Worm (Caenorhabditis elegans) whole organism, L1 larva: ENCODE results near the gene F58A4.1.

Experiments used
- C04F5.9 ChIP-seq: sonication (generic microtip); optimal IDR thresholded peaks from 2 replicates; lab custom pipeline; 2016; ENCODE audit warnings: missing genetic modification characterization, missing compliant biosample characterization
- C34B4.2 ChIP-seq: sonication (generic microtip); optimal IDR thresholded peaks from 2 replicates; lab custom pipeline; 2017; ENCODE audit warnings: mild to moderate bottlenecking, missing genetic modification characterization, missing compliant biosample characterization
- F16B12.6 ChIP-seq: fragments of 150-350 bp; optimal IDR thresholded peaks from 2 replicates; lab custom pipeline; 2014; ENCODE audit warnings: missing biosample characterization, missing genetic modification characterization
- aha-1 ChIP-seq: fragments of 150-350 bp; optimal IDR thresholded peaks from 2 replicates; lab custom pipeline; 2014; ENCODE audit warnings: missing biosample characterization, missing genetic modification characterization
- alr-1 ChIP-seq: fragments of 200-800 bp; sonication (Bioruptor generic); optimal IDR thresholded peaks from 2 replicates; lab custom pipeline; 2018; ENCODE audit warnings: borderline replicate concordance, mild to moderate bottlenecking, missing genetic modification characterization, missing compliant biosample characterization
- aly-2 ChIP-seq: fragments of 150-350 bp; optimal IDR thresholded peaks from 2 replicates; lab custom pipeline; 2014; ENCODE audit warnings: missing biosample characterization, missing genetic modification characterization
- ama-1 ChIP-seq: fragments of 150-350 bp; optimal IDR thresholded peaks from 2 replicates; lab custom pipeline; 2014
- ceh-90 ChIP-seq: sonication (generic microtip); optimal IDR thresholded peaks from 2 replicates; lab custom pipeline; 2016; ENCODE audit warnings: missing genetic modification characterization, missing compliant biosample characterization
- efl-1 ChIP-seq, 4 experiments: fragments of 150-350 bp; optimal IDR thresholded peaks in 3 of 4; peaks in 1 of 4; 1 replicate in 1 of 4; 2 replicates in 3 of 4; lab custom pipeline; 2014; ENCODE audit warnings: missing biosample characterization in 2 of 4, missing genetic modification characterization in 2 of 4, missing genetic modification reagents in 2 of 4
- efl-3 ChIP-seq: fragments of 200-800 bp; sonication (Bioruptor generic); optimal IDR thresholded peaks from 2 replicates; lab custom pipeline; 2018; ENCODE audit warnings: mild to moderate bottlenecking, missing genetic modification characterization, missing compliant biosample characterization
- egl-27 ChIP-seq, 2 experiments: fragments of 150-350 bp in 1 of 2; sonication (generic microtip); optimal IDR thresholded peaks; 3 replicates each; lab custom pipeline; 2017 to 2018; ENCODE audit warnings: missing biosample characterization in 2 of 2, missing genetic modification characterization in 2 of 2, missing genetic modification reagents in 2 of 2
- elt-2 ChIP-seq: sonication (generic microtip); optimal IDR thresholded peaks from 2 replicates; lab custom pipeline; 2016; ENCODE audit warnings: missing genetic modification characterization, mild to moderate bottlenecking, inconsistent platforms, missing compliant biosample characterization, missing genetic modification reagents
- fkh-10 ChIP-seq: sonication (generic microtip); optimal IDR thresholded peaks from 2 replicates; lab custom pipeline; 2017; ENCODE audit warnings: missing biosample characterization, missing genetic modification reagents, missing genetic modification characterization
- fkh-4 ChIP-seq: sonication (generic microtip); optimal IDR thresholded peaks from 2 replicates; lab custom pipeline; 2016; ENCODE audit warnings: missing compliant biosample characterization, missing genetic modification characterization, borderline replicate concordance
- fos-1 ChIP-seq: fragments of 150-350 bp; optimal IDR thresholded peaks from 2 replicates; lab custom pipeline; 2014; ENCODE audit warnings: missing biosample characterization, missing genetic modification characterization
- hlh-17 ChIP-seq: fragments of 200-800 bp; sonication (Bioruptor generic); optimal IDR thresholded peaks from 2 replicates; lab custom pipeline; 2018; ENCODE audit warnings: missing genetic modification characterization, mild to moderate bottlenecking, missing compliant biosample characterization, moderate library complexity, borderline replicate concordance
- hlh-4 ChIP-seq: sonication (generic microtip); optimal IDR thresholded peaks from 2 replicates; lab custom pipeline; 2016; ENCODE audit warnings: mild to moderate bottlenecking, missing genetic modification characterization, missing compliant biosample characterization
- irx-1 ChIP-seq: sonication (generic microtip); optimal IDR thresholded peaks from 2 replicates; lab custom pipeline; 2016; ENCODE audit warnings: missing genetic modification characterization, missing compliant biosample characterization
- jun-1 ChIP-seq: fragments of 150-350 bp; optimal IDR thresholded peaks from 2 replicates; lab custom pipeline; 2014; ENCODE audit warnings: missing biosample characterization, missing genetic modification reagents, missing genetic modification characterization
- lin-14 ChIP-seq: fragments of 200-800 bp; sonication (Bioruptor generic); optimal IDR thresholded peaks from 2 replicates; lab custom pipeline; 2018; ENCODE audit warnings: mild to moderate bottlenecking, missing genetic modification characterization, moderate library complexity, missing compliant biosample characterization
- lin-35 ChIP-seq, 2 experiments: fragments of 150-350 bp; optimal IDR thresholded peaks; 2 replicates each; lab custom pipeline; 2014; ENCODE audit warnings: missing biosample characterization in 2 of 2, missing genetic modification characterization in 2 of 2, missing genetic modification reagents in 2 of 2
- lir-3 ChIP-seq: sonication (generic microtip); optimal IDR thresholded peaks from 2 replicates; lab custom pipeline; 2016; ENCODE audit warnings: mild to moderate bottlenecking, missing genetic modification characterization, moderate library complexity, missing compliant biosample characterization; ENCODE audit not compliant: poor library complexity
- mab-9 ChIP-seq: fragments of 200-800 bp; sonication (Bioruptor generic); IDR thresholded peaks from 2 replicates; pipeline ENCODE4 v1.3.6; 2022; ENCODE audit warnings: missing genetic modification reagents, missing genetic modification characterization, missing compliant biosample characterization
- mdl-1 ChIP-seq, 2 experiments: fragments of 150-350 bp; optimal IDR thresholded peaks; 2 replicates each; lab custom pipeline; 2014 to 2017; ENCODE audit warnings: missing biosample characterization in 2 of 2, missing genetic modification characterization in 2 of 2, inconsistent platforms in 1 of 2
- mef-2 ChIP-seq: fragments of 150-350 bp; optimal IDR thresholded peaks from 2 replicates; lab custom pipeline; 2014; ENCODE audit warnings: missing biosample characterization, missing genetic modification characterization
- nhr-11 ChIP-seq: fragments of 150-350 bp; optimal IDR thresholded peaks from 2 replicates; lab custom pipeline; 2014; ENCODE audit warnings: missing biosample characterization, missing genetic modification characterization
- nhr-12 ChIP-seq: sonication (generic microtip); optimal IDR thresholded peaks from 2 replicates; lab custom pipeline; 2017; ENCODE audit warnings: missing biosample characterization, missing genetic modification characterization
- nhr-19 ChIP-seq: fragments of 200-800 bp; sonication (Bioruptor generic); conservative IDR thresholded peaks from 2 replicates; pipeline ENCODE4 v1.3.6; 2022; ENCODE audit warnings: missing genetic modification characterization, missing compliant biosample characterization
- nhr-20 ChIP-seq: sonication (generic microtip); optimal IDR thresholded peaks from 2 replicates; lab custom pipeline; 2016; ENCODE audit warnings: mild to moderate bottlenecking, missing genetic modification characterization, missing compliant biosample characterization
- nhr-237 ChIP-seq: fragments of 150-350 bp; optimal IDR thresholded peaks from 2 replicates; lab custom pipeline; 2014; ENCODE audit warnings: missing biosample characterization, missing genetic modification characterization
- nhr-28 ChIP-seq: fragments of 150-350 bp; optimal IDR thresholded peaks from 2 replicates; lab custom pipeline; 2014; ENCODE audit warnings: missing biosample characterization, missing genetic modification characterization
- nhr-47 ChIP-seq: sonication (generic microtip); optimal IDR thresholded peaks from 2 replicates; lab custom pipeline; 2016; ENCODE audit warnings: mild to moderate bottlenecking, missing genetic modification characterization, moderate library complexity, missing compliant biosample characterization
- nhr-77 ChIP-seq: fragments of 150-350 bp; optimal IDR thresholded peaks from 2 replicates; lab custom pipeline; 2014; ENCODE audit warnings: missing biosample characterization, missing genetic modification characterization
- nhr-90 ChIP-seq: sonication (generic microtip); optimal IDR thresholded peaks from 2 replicates; lab custom pipeline; 2016; ENCODE audit warnings: mild to moderate bottlenecking, missing genetic modification characterization, missing compliant biosample characterization; ENCODE audit not compliant: poor library complexity
- rnt-1 ChIP-seq: sonication (generic microtip); optimal IDR thresholded peaks from 2 replicates; lab custom pipeline; 2016; ENCODE audit warnings: mild to moderate bottlenecking, missing genetic modification characterization, moderate library complexity, missing compliant biosample characterization
- sup-37 ChIP-seq: fragments of 200-800 bp; sonication (Bioruptor generic); optimal IDR thresholded peaks from 2 replicates; lab custom pipeline; 2018; ENCODE audit warnings: mild to moderate bottlenecking, missing genetic modification characterization, missing compliant biosample characterization
- tbx-2 ChIP-seq: sonication (generic microtip); optimal IDR thresholded peaks from 2 replicates; lab custom pipeline; 2016; ENCODE audit warnings: missing genetic modification characterization, missing compliant biosample characterization
- tlp-1 ChIP-seq: fragments of 150-350 bp; optimal IDR thresholded peaks from 2 replicates; lab custom pipeline; 2014; ENCODE audit warnings: missing biosample characterization, missing genetic modification characterization
- unc-86 ChIP-seq: sonication (generic microtip); optimal IDR thresholded peaks from 2 replicates; lab custom pipeline; 2016; ENCODE audit warnings: missing genetic modification characterization, missing compliant biosample characterization
- unc-98 ChIP-seq: fragments of 200-800 bp; sonication (Bioruptor generic); IDR thresholded peaks from 2 replicates; pipeline ENCODE4 v1.3.6; 2022; ENCODE audit warnings: missing genetic modification characterization, missing compliant biosample characterization
- xbp-1 ChIP-seq: sonication (generic microtip); optimal IDR thresholded peaks from 2 replicates; lab custom pipeline; 2016; ENCODE audit warnings: missing genetic modification characterization, missing compliant biosample characterization

The F58A4.1 gene

ce11 chrIII:9561158-9561557 is 37.1 kb upstream of the F58A4.1 start, which contains the start of gene C48B4.8:
Gene C48B4.8 (minus strand): TSS chrIII:9561258.
- no peak for TF ChIP-seq tbx-2 (tag; lab: Kevin White, UChicago)
- no peak for TF ChIP-seq fkh-4 (tag; lab: Kevin White, UChicago)
- no peak for TF ChIP-seq efl-1 (optimal IDR thresholded peaks at IDR 0.05; lab: Kevin White, UChicago)
- no peak for TF ChIP-seq efl-1 (GFP tag; optimal IDR thresholded peaks at IDR 0.05 in 1 of 2; lab: Kevin White, UChicago)
- TF ChIP-seq unc-98: no peak
- TF ChIP-seq nhr-19 (GFP tag; lab: Robert Waterston, UW): no peak
- no peak for TF ChIP-seq nhr-28 (tag; lab: Kevin White, UChicago)
- TF ChIP-seq nhr-90 (tag; lab: Kevin White, UChicago): no peak
- no peak for TF ChIP-seq nhr-11 (tag; lab: Kevin White, UChicago)
- no peak for TF ChIP-seq C04F5.9 (tag; lab: Kevin White, UChicago)
- TF ChIP-seq fkh-10 (GFP tag; lab: Kevin White, UChicago): no peak
- TF ChIP-seq C34B4.2 (tag; lab: Kevin White, UChicago): no peak
- no peak for TF ChIP-seq efl-3 (GFP tag; lab: Kevin White, UChicago)
- TF ChIP-seq nhr-77: no peak
- no peak for TF ChIP-seq lin-14 (GFP tag; lab: Kevin White, UChicago)
- TF ChIP-seq sup-37 (GFP tag; lab: Kevin White, UChicago): no peak
- TF ChIP-seq tlp-1: no peak

ce11 chrIII:9563235-9563634 is 35.0 kb upstream of the F58A4.1 start, which contains the start of gene C48B4.9:
Gene C48B4.9 (minus strand): TSS chrIII:9563335.
- TF ChIP-seq mdl-1 (tag; optimal IDR thresholded peaks at IDR 0.05; lab: Kevin White, UChicago): no peak

- no peak for TF ChIP-seq efl-3 (GFP tag; lab: Kevin White, UChicago)
- no peak for TF ChIP-seq nhr-20 (tag; lab: Kevin White, UChicago)
- no peak for TF ChIP-seq C34B4.2 (tag; lab: Kevin White, UChicago)
- no peak for TF ChIP-seq rnt-1 (tag; lab: Kevin White, UChicago)
- TF ChIP-seq xbp-1 (tag; lab: Kevin White, UChicago): no peak
- TF ChIP-seq C04F5.9 (tag; lab: Kevin White, UChicago): no peak
Observed at ce11 chrIII:9564410-9564809, 33.9 kb upstream of the F58A4.1 start, which contains the start of gene C48B4.10. Gene C48B4.10 (minus strand): TSS chrIII:9564510.

DNA sequence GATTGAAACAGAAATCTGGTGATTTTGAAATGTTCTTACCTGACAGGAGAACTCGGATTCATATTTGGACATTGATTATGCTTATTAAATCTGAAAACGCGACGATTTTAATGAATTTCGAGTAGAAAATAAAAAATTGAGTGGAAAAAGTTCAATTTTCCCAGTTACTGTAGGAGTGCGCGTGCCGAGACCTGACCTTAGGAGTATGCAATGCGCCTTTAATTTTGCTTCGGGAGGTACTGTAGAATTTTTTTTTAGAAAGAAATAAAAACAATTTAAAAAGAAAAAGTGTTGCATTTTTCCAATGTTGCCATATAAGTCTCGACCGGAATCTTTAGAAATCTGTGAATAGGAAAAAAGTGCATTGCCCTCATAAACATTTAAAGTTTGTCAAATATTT is 32.3 kb upstream of the F58A4.1 start, which contains the start of gene C48B4.11:
TSS of gene C48B4.11 (minus strand) at position 143 of the 400 bp plus-strand sequence.
- TF ChIP-seq elt-2 (tag; lab: Kevin White, UChicago) (no peak), nhr-47 (no peak), hlh-4 (no peak), jun-1 (no peak), nhr-20 (tag; lab: Kevin White, UChicago) (no peak), ama-1 (lab: Kevin White, UChicago) (no peak), egl-27 (tag; optimal IDR thresholded peaks at IDR 0.05; lab: Kevin White, UChicago) (no peak), alr-1 (no peak), nhr-90 (tag; lab: Kevin White, UChicago) (no peak), fos-1 (tag; lab: Kevin White, UChicago) (no peak), nhr-237 (tag; lab: Kevin White, UChicago) (no peak), tbx-2 (tag; lab: Kevin White, UChicago) (no peak), F16B12.6 (no peak), ceh-90 (tag; lab: Kevin White, UChicago) (no peak)
- TF ChIP-seq, all 84 proteins: peak for 0

DNA sequence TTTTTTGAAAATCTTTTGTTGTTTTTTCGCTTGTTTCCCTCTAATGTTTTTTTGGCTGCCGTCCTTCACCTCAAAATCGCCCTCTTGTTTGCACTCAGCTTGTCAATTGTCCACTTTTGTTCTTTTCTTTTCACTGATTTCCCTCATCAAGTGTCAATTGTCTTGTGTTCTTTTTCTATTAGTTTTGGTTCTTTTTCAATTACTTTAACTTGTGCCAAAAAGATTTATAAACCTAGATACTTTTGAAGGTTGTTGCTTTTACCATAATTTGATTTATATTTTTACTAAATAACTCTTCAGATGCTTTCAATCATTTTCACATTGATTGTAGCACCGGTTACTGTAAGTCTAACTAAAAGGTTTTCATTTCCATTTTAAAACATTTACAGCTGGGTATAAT is 29.8 kb upstream of the F58A4.1 start, which contains the start of gene C48B4.13:
TSS of gene C48B4.13 (plus strand) at position 301 of the 400 bp plus-strand sequence.
- no peak for TF ChIP-seq hlh-17 (GFP tag; lab: Kevin White, UChicago)
- TF ChIP-seq F16B12.6: no peak
- no peak for TF ChIP-seq aly-2
- no peak for TF ChIP-seq mab-9 (GFP tag; lab: Robert Waterston, UW)
- no peak for TF ChIP-seq lir-3
- TF ChIP-seq irx-1 (tag; lab: Kevin White, UChicago): no peak
- TF ChIP-seq mef-2: no peak
- TF ChIP-seq unc-86 (tag; lab: Kevin White, UChicago): no peak
- TF ChIP-seq lin-35 (GFP tag; optimal IDR thresholded peaks at IDR 0.05; lab: Kevin White, UChicago): no peak
- no peak for TF ChIP-seq xbp-1 (tag; lab: Kevin White, UChicago)
- TF ChIP-seq aha-1 (tag; lab: Kevin White, UChicago): no peak
- TF ChIP-seq fos-1 (tag; lab: Kevin White, UChicago): no peak
- no peak for TF ChIP-seq nhr-12 (tag; lab: Kevin White, UChicago)
